Fruit fly (Drosophila melanogaster) whole organism, embryonic: ENCODE data around the gene srl.

Source experiments
- B-H2 ChIP-seq: fragments of 200-800 bp; sonication (Bioruptor generic); optimal IDR thresholded peaks from 2 replicates; lab custom pipeline; 2018; ENCODE audit warnings: missing biosample characterization, mild to moderate bottlenecking, missing genetic modification characterization
- CG10267 ChIP-seq: fragments of 200-800 bp; sonication (Bioruptor generic); optimal IDR thresholded peaks from 2 replicates; lab custom pipeline; 2018; ENCODE audit warnings: missing biosample characterization, mild to moderate bottlenecking, missing genetic modification characterization, moderate library complexity
- CG10543 ChIP-seq: fragments of 200-800 bp; sonication (Bioruptor generic); optimal IDR thresholded peaks from 3 replicates; lab custom pipeline; 2017; ENCODE audit warnings: missing biosample characterization, mild to moderate bottlenecking, missing genetic modification characterization, moderate library complexity
- CG11247 ChIP-seq: fragments of 200-800 bp; sonication (Bioruptor generic); IDR thresholded peaks from 2 replicates; pipeline ENCODE4 v1.3.6; 2022; ENCODE audit warnings: missing biosample characterization, missing genetic modification characterization
- CG11696 ChIP-seq: fragments of 200-800 bp; sonication (Bioruptor generic); IDR thresholded peaks from 2 replicates; pipeline ENCODE4 v1.3.6; 2022; ENCODE audit warnings: missing biosample characterization, missing genetic modification characterization
- CG12219 ChIP-seq: fragments of 200-800 bp; sonication (Bioruptor generic); optimal IDR thresholded peaks from 3 replicates; lab custom pipeline; 2018; ENCODE audit warnings: missing biosample characterization, mild to moderate bottlenecking, missing genetic modification characterization
- CG1529 ChIP-seq: fragments of 200-800 bp; sonication (Bioruptor generic); optimal IDR thresholded peaks from 3 replicates; lab custom pipeline; 2018; ENCODE audit warnings: missing biosample characterization, missing genetic modification characterization
- CG15479 ChIP-seq: fragments of 200-800 bp; sonication (Bioruptor generic); optimal IDR thresholded peaks from 3 replicates; lab custom pipeline; 2019; ENCODE audit warnings: missing biosample characterization, mild to moderate bottlenecking, missing genetic modification characterization, moderate library complexity
- CG1603 ChIP-seq: fragments of 200-800 bp; sonication (Bioruptor generic); optimal IDR thresholded peaks from 2 replicates; lab custom pipeline; 2019; ENCODE audit warnings: missing biosample characterization, mild to moderate bottlenecking, missing genetic modification characterization, moderate library complexity
- CG2875 ChIP-seq: fragments of 200-800 bp; sonication (Bioruptor generic); optimal IDR thresholded peaks from 2 replicates; lab custom pipeline; 2017; ENCODE audit warnings: missing biosample characterization, mild to moderate bottlenecking, missing genetic modification characterization, missing genetic modification reagents
- CG32772 ChIP-seq: fragments of 200-800 bp; sonication (Bioruptor generic); IDR thresholded peaks from 2 replicates; pipeline ENCODE4 v1.3.6; 2022; ENCODE audit warnings: missing biosample characterization, missing genetic modification characterization
- CG4854 ChIP-seq: fragments of 200-800 bp; sonication (Bioruptor generic); optimal IDR thresholded peaks from 2 replicates; lab custom pipeline; 2016; ENCODE audit warnings: missing biosample characterization, missing genetic modification characterization, inconsistent platforms
- CG5180 ChIP-seq: fragments of 200-800 bp; sonication (Bioruptor generic); optimal IDR thresholded peaks from 3 replicates; lab custom pipeline; 2017; ENCODE audit warnings: missing biosample characterization, missing genetic modification characterization, mild to moderate bottlenecking, moderate library complexity, missing genetic modification reagents
- CG6765 ChIP-seq: fragments of 200-800 bp; sonication (Bioruptor generic); optimal IDR thresholded peaks from 3 replicates; lab custom pipeline; 2017; ENCODE audit warnings: missing biosample characterization, mild to moderate bottlenecking, missing genetic modification characterization
- CG7357 ChIP-seq: fragments of 200-800 bp; sonication (Bioruptor generic); IDR thresholded peaks from 3 replicates; pipeline ENCODE4 v1.3.6; 2022; ENCODE audit warnings: missing biosample characterization, missing genetic modification characterization
- CG9727 ChIP-seq: fragments of 200-800 bp; sonication (Bioruptor generic); optimal IDR thresholded peaks from 3 replicates; lab custom pipeline; 2017; ENCODE audit warnings: missing biosample characterization, mild to moderate bottlenecking, missing genetic modification characterization
- Dbx ChIP-seq: fragments of 200-800 bp; sonication (Bioruptor generic); IDR thresholded peaks from 3 replicates; pipeline ENCODE4 v1.3.6; 2022; ENCODE audit warnings: missing biosample characterization, missing genetic modification characterization
- Dll ChIP-seq: fragments of 200-800 bp; sonication (Bioruptor generic); IDR thresholded peaks from 4 replicates; pipeline ENCODE4 v1.3.6; 2022; ENCODE audit warnings: missing biosample characterization, missing genetic modification characterization; ENCODE audit not compliant: partially characterized antibody
- Fer3 ChIP-seq: fragments of 200-800 bp; sonication (Bioruptor generic); optimal IDR thresholded peaks from 2 replicates; lab custom pipeline; 2018; ENCODE audit warnings: missing biosample characterization, mild to moderate bottlenecking, missing genetic modification characterization, moderate library complexity
- H15 ChIP-seq: fragments of 200-800 bp; sonication (Bioruptor generic); IDR thresholded peaks from 3 replicates; pipeline ENCODE4 v1.3.6; 2022; ENCODE audit warnings: missing biosample characterization, missing genetic modification characterization
- Hr78 ChIP-seq, 2 experiments: fragments of 200-800 bp in 1 of 2; fragments of >200 bp in 1 of 2; sonication (Bioruptor generic) in 1 of 2; optimal IDR thresholded peaks; 2 replicates each; lab custom pipeline; 2017 to 2019; ENCODE audit warnings: missing biosample characterization in 2 of 2, missing genetic modification characterization in 2 of 2, mild to moderate bottlenecking in 1 of 2, moderate library complexity in 1 of 2
- Kr ChIP-seq: fragments of 200-800 bp; sonication (Bioruptor generic); optimal IDR thresholded peaks from 2 replicates; lab custom pipeline; 2017; ENCODE audit warnings: missing biosample characterization, mild to moderate bottlenecking, missing genetic modification characterization
- Mad ChIP-seq: fragments of 200-800 bp; sonication (Bioruptor generic); optimal IDR thresholded peaks from 2 replicates; lab custom pipeline; 2016; ENCODE audit warnings: missing biosample characterization, missing genetic modification characterization
- Med ChIP-seq: fragments of 200-800 bp; sonication (Bioruptor generic); peaks from one replicate; lab custom pipeline; 2016; ENCODE audit warnings: missing biosample characterization, missing genetic modification characterization, mild to moderate bottlenecking, inconsistent platforms, moderate library complexity
- NFAT ChIP-seq: fragments of 200-800 bp; sonication (Bioruptor generic); IDR thresholded peaks from 2 replicates; pipeline ENCODE4 v1.3.6; 2022; ENCODE audit warnings: missing biosample characterization, missing genetic modification characterization
- Nf-YA ChIP-seq: fragments of 200-800 bp; sonication (Bioruptor generic); IDR thresholded peaks from 2 replicates; pipeline ENCODE4 v1.3.6; 2022; ENCODE audit warnings: missing biosample characterization, missing genetic modification characterization
- PHDP ChIP-seq: fragments of 200-800 bp; sonication (Bioruptor generic); optimal IDR thresholded peaks from 3 replicates; lab custom pipeline; 2018; ENCODE audit warnings: missing biosample characterization, mild to moderate bottlenecking, missing genetic modification characterization, moderate library complexity
- Spps ChIP-seq: fragments of 200-800 bp; sonication (Bioruptor generic); optimal IDR thresholded peaks from 2 replicates; lab custom pipeline; 2018; ENCODE audit warnings: missing biosample characterization, mild to moderate bottlenecking, missing genetic modification characterization
- bab2 ChIP-seq: fragments of 200-800 bp; sonication (Bioruptor generic); optimal IDR thresholded peaks from 2 replicates; lab custom pipeline; 2016; ENCODE audit warnings: missing biosample characterization, missing genetic modification characterization
- croc ChIP-seq: fragments of 200-800 bp; sonication (Bioruptor generic); conservative IDR thresholded peaks from 3 replicates; pipeline ENCODE4 v1.3.6; 2022; ENCODE audit warnings: missing biosample characterization, missing genetic modification characterization
- dimm ChIP-seq: fragments of 200-800 bp; sonication (Bioruptor generic); IDR thresholded peaks from 2 replicates; pipeline ENCODE4 v1.3.6; 2022; ENCODE audit warnings: missing biosample characterization, missing genetic modification characterization
- dmrt11E ChIP-seq: fragments of 200-800 bp; sonication (Bioruptor generic); optimal IDR thresholded peaks from 3 replicates; lab custom pipeline; 2018; ENCODE audit warnings: missing biosample characterization, mild to moderate bottlenecking, missing genetic modification characterization, moderate library complexity
- exex ChIP-seq: fragments of 200-800 bp; sonication (Bioruptor generic); optimal IDR thresholded peaks from 4 replicates; lab custom pipeline; 2018; ENCODE audit warnings: missing biosample characterization, mild to moderate bottlenecking, missing genetic modification characterization, moderate library complexity
- gem ChIP-seq: fragments of 200-800 bp; sonication (Bioruptor generic); optimal IDR thresholded peaks from 2 replicates; lab custom pipeline; 2019; ENCODE audit warnings: missing biosample characterization, mild to moderate bottlenecking, missing genetic modification characterization, moderate library complexity
- grn ChIP-seq: fragments of 200-800 bp; sonication (Bioruptor generic); optimal IDR thresholded peaks from 3 replicates; lab custom pipeline; 2017; ENCODE audit warnings: missing biosample characterization, missing genetic modification characterization
- gsb ChIP-seq: fragments of 200-800 bp; sonication (Bioruptor generic); IDR thresholded peaks from 2 replicates; pipeline ENCODE4 v1.3.6; 2022; ENCODE audit warnings: missing biosample characterization, missing genetic modification characterization
- lmd ChIP-seq: fragments of 200-800 bp; sonication (Bioruptor generic); IDR thresholded peaks from 2 replicates; pipeline ENCODE4 v1.3.6; 2022; ENCODE audit warnings: missing biosample characterization, missing genetic modification characterization
- oc ChIP-seq: fragments of 200-800 bp; sonication (Bioruptor generic); optimal IDR thresholded peaks from 2 replicates; lab custom pipeline; 2018; ENCODE audit warnings: missing biosample characterization, mild to moderate bottlenecking, missing genetic modification characterization, moderate library complexity
- org-1 ChIP-seq: fragments of 200-800 bp; sonication (Bioruptor generic); optimal IDR thresholded peaks from 2 replicates; lab custom pipeline; 2017; ENCODE audit warnings: missing biosample characterization, missing genetic modification characterization
- p53 ChIP-seq: fragments of 200-800 bp; sonication (Bioruptor generic); optimal IDR thresholded peaks from 2 replicates; lab custom pipeline; 2016; ENCODE audit warnings: missing biosample characterization, missing genetic modification characterization
- pum ChIP-seq: fragments of 200-800 bp; sonication (Bioruptor generic); optimal IDR thresholded peaks from 2 replicates; lab custom pipeline; 2016; ENCODE audit warnings: missing biosample characterization, missing genetic modification characterization
- salm ChIP-seq: fragments of 200-800 bp; sonication (Bioruptor generic); optimal IDR thresholded peaks from 2 replicates; lab custom pipeline; 2018; ENCODE audit warnings: missing biosample characterization, mild to moderate bottlenecking, missing genetic modification characterization
- seq ChIP-seq: fragments of 200-800 bp; sonication (Bioruptor generic); IDR thresholded peaks from 2 replicates; pipeline ENCODE4 v1.3.6; 2022; ENCODE audit warnings: missing biosample characterization, missing genetic modification characterization
- sob ChIP-seq: fragments of 200-800 bp; sonication (Bioruptor generic); IDR thresholded peaks from 2 replicates; pipeline ENCODE4 v1.3.6; 2022; ENCODE audit warnings: missing biosample characterization, missing genetic modification characterization
- stc ChIP-seq: fragments of 200-800 bp; sonication (Bioruptor generic); IDR thresholded peaks from 2 replicates; pipeline ENCODE4 v1.3.6; 2022; ENCODE audit warnings: missing biosample characterization, missing genetic modification characterization
- toy ChIP-seq: fragments of 200-800 bp; sonication (Bioruptor generic); IDR thresholded peaks from 2 replicates; pipeline ENCODE4 v1.3.6; 2022; ENCODE audit warnings: missing biosample characterization, missing genetic modification characterization
- twi ChIP-seq: fragments of 200-800 bp; optimal IDR thresholded peaks from 2 replicates; lab custom pipeline; 2019; ENCODE audit warnings: missing biosample characterization, mild to moderate bottlenecking, missing genetic modification characterization, moderate library complexity
- wor ChIP-seq: fragments of 200-800 bp; sonication (Bioruptor generic); IDR thresholded peaks from 2 replicates; pipeline ENCODE4 v1.3.6; 2022; ENCODE audit warnings: missing biosample characterization, missing genetic modification characterization

The srl gene

dm6 chr3R:4378363-4379354 lies 50.5 kb downstream of the srl start, which contains the start of gene Sfxn1-3 (continued):
- TF ChIP-seq lmd (GFP tag; lab: Robert Waterston, UW), result peak; percentile 51; the same call in 1 of the 2 replicates
- TF ChIP-seq CG6765 (GFP tag; lab: Kevin White, UChicago), result peak; percentile 70
- no peak for TF ChIP-seq CG9727 (GFP tag; lab: Kevin White, UChicago)
- TF ChIP-seq CG5180, result peak; percentile 72
- no peak for TF ChIP-seq CG11696 (GFP tag; lab: Robert Waterston, UW)
- no peak for TF ChIP-seq CG12219 (GFP tag; lab: Kevin White, UChicago)
- no peak for TF ChIP-seq CG10267
- peak; percentile 12 for TF ChIP-seq pum (GFP tag; lab: Kevin White, UChicago)
- TF ChIP-seq seq, result peak; percentile 68; the same call in 1 of the 2 replicates
- peak; percentile 12 for TF ChIP-seq PHDP
- peak; percentile 57; the same call in 1 of the 3 replicates for TF ChIP-seq Dbx
- peak; percentile 13 for TF ChIP-seq Mad
- TF ChIP-seq Med (GFP tag; lab: Kevin White, UChicago), result peak; percentile 94
- peak; percentile 80 for TF ChIP-seq grn
- TF ChIP-seq twi, result no peak
- peak; percentile 93 for TF ChIP-seq exex (tag; lab: Kevin White, UChicago)
- TF ChIP-seq CG1529, result peak; percentile 31
- TF ChIP-seq CG11247 (GFP tag; lab: Robert Waterston, UW), result no peak
- 0 out of 3 replicates have a peak, but pooled peaks have one; percentile 2 for TF ChIP-seq H15 (GFP tag; lab: Robert Waterston, UW)
- peak; percentile 68 for TF ChIP-seq oc (tag; lab: Kevin White, UChicago)
- TF ChIP-seq B-H2, result peak; percentile 64
- peak; percentile 94 for TF ChIP-seq CG10543 (GFP tag; lab: Kevin White, UChicago)
- no peak for TF ChIP-seq CG32772 (GFP tag; lab: Robert Waterston, UW)
- TF ChIP-seq salm (tag; lab: Kevin White, UChicago), result no peak
- TF ChIP-seq stc, result peak; percentile 44; the same call in 1 of the 2 replicates
- no peak for TF ChIP-seq CG4854 (GFP tag; lab: Kevin White, UChicago)
- peak; percentile 55 for TF ChIP-seq sob (GFP tag; lab: Robert Waterston, UW)
- no peak for TF ChIP-seq dimm
- 0 out of 2 replicates have a peak, but pooled peaks have one; percentile 47 for TF ChIP-seq gsb (GFP tag; lab: Robert Waterston, UW)
- peak; percentile 23 for TF ChIP-seq CG1603
- peak; percentile 8 for TF ChIP-seq Fer3 (tag; lab: Kevin White, UChicago)
- no peak for TF ChIP-seq p53 (GFP tag; lab: Kevin White, UChicago)
- TF ChIP-seq CG2875, result no peak
- TF ChIP-seq Dll (GFP tag; lab: Robert Waterston, UW), result no peak
- peak; percentile 96 for TF ChIP-seq CG15479 (GFP tag; lab: Kevin White, UChicago)
- peak; percentile 44 for TF ChIP-seq Nf-YA (GFP tag; lab: Robert Waterston, UW)
- TF ChIP-seq NFAT (GFP tag; lab: Robert Waterston, UW), result peak; percentile 70
- TF ChIP-seq dmrt11E (tag; lab: Kevin White, UChicago), result no peak
- no peak for TF ChIP-seq Spps
- no peak for TF ChIP-seq Kr (GFP tag; lab: Kevin White, UChicago)
- TF ChIP-seq wor (GFP tag; lab: Robert Waterston, UW), result no peak
- TF ChIP-seq Hr78 (GFP tag; optimal IDR thresholded peaks at IDR 0.05; lab: Kevin White, UChicago), result peak in 1 of 2 experiments; percentile 47
- TF ChIP-seq gem (tag; lab: Kevin White, UChicago), result peak; percentile 61
- TF ChIP-seq toy, result no peak
- no peak for TF ChIP-seq croc (GFP tag; lab: Robert Waterston, UW)
- peak; percentile 5 for TF ChIP-seq bab2 (GFP tag; lab: Kevin White, UChicago)
- TF ChIP-seq CG7357 (GFP tag; lab: Robert Waterston, UW), result 0 out of 3 replicates have a peak, but pooled peaks have one; percentile 20
- TF ChIP-seq org-1, result no peak
